Worm (Caenorhabditis elegans) whole organism, L1 larva: ENCODE results near the gene F20D6.8.

Source experiments
- ceh-88 ChIP-seq: fragments of 200-800 bp; sonication (Bioruptor generic); IDR thresholded peaks from 2 replicates; pipeline ENCODE4 v1.3.6; 2022; ENCODE audit warnings: missing genetic modification characterization, missing compliant biosample characterization
- irx-1 ChIP-seq: sonication (generic microtip); optimal IDR thresholded peaks from 2 replicates; lab custom pipeline; 2016; ENCODE audit warnings: missing genetic modification characterization, missing compliant biosample characterization
- jun-1 ChIP-seq: fragments of 150-350 bp; optimal IDR thresholded peaks from 2 replicates; lab custom pipeline; 2014; ENCODE audit warnings: missing biosample characterization, missing genetic modification reagents, missing genetic modification characterization
- snpc-4 ChIP-seq: fragments of 150-350 bp; optimal IDR thresholded peaks from 2 replicates; lab custom pipeline; 2014; ENCODE audit warnings: missing biosample characterization, missing genetic modification characterization

ce11 chrV:8212816-8213215 is 44.7 kb upstream of the F20D6.8 start:
- TF ChIP-seq snpc-4 (tag; lab: Kevin White, UChicago) = no peak
- no peak for TF ChIP-seq ceh-88 (GFP tag; lab: Robert Waterston, UW)
- no peak for TF ChIP-seq irx-1
- TF ChIP-seq jun-1 = no peak
